Fruit fly (Drosophila melanogaster) whole organism, embryonic: ENCODE measurements around the gene Ugt35E1.
A peak's percentile ranks its signal among the peaks of the same experiment; 100 is the strongest.

ENCODE experiments used
- Bdp1 ChIP-seq: fragments of 200-800 bp; sonication (Bioruptor generic); optimal IDR thresholded peaks from 3 replicates; lab custom pipeline; 2016; ENCODE audit warnings: missing biosample characterization, missing genetic modification characterization
- BtbVII ChIP-seq: fragments of 200-800 bp; sonication (Bioruptor generic); optimal IDR thresholded peaks from 3 replicates; lab custom pipeline; 2017; ENCODE audit warnings: missing biosample characterization, mild to moderate bottlenecking, missing genetic modification characterization
- CG10274 ChIP-seq: fragments of 200-800 bp; sonication (Bioruptor generic); optimal IDR thresholded peaks from 3 replicates; lab custom pipeline; 2017; ENCODE audit warnings: missing biosample characterization, mild to moderate bottlenecking, missing genetic modification characterization
- CG10431 ChIP-seq: fragments of 200-800 bp; sonication (Bioruptor generic); optimal IDR thresholded peaks from 3 replicates; lab custom pipeline; 2018; ENCODE audit warnings: missing biosample characterization, mild to moderate bottlenecking, missing genetic modification characterization
- CG10654 ChIP-seq: fragments of 200-800 bp; sonication (Bioruptor generic); optimal IDR thresholded peaks from 2 replicates; lab custom pipeline; 2016; ENCODE audit warnings: missing biosample characterization, missing genetic modification characterization
- CG11695 ChIP-seq: fragments of 200-800 bp; sonication (Bioruptor generic); IDR thresholded peaks from 3 replicates; pipeline ENCODE4 v1.3.6; 2022; ENCODE audit warnings: missing biosample characterization, missing genetic modification characterization
- CG12236 ChIP-seq: fragments of 200-800 bp; sonication (Bioruptor generic); optimal IDR thresholded peaks from 2 replicates; lab custom pipeline; 2016; ENCODE audit warnings: missing biosample characterization, missing genetic modification characterization
- CG13296 ChIP-seq: fragments of 200-800 bp; sonication (Bioruptor generic); optimal IDR thresholded peaks from 3 replicates; lab custom pipeline; 2018; ENCODE audit warnings: missing biosample characterization, mild to moderate bottlenecking, missing genetic modification characterization
- CG14014 ChIP-seq: fragments of 200-800 bp; sonication (Bioruptor generic); IDR thresholded peaks from 2 replicates; pipeline ENCODE4 v1.3.6; 2022; ENCODE audit warnings: missing biosample characterization, missing genetic modification characterization
- CG14965 ChIP-seq: fragments of 200-800 bp; sonication (Bioruptor generic); optimal IDR thresholded peaks from 2 replicates; lab custom pipeline; 2016; ENCODE audit warnings: missing biosample characterization, missing genetic modification characterization, borderline replicate concordance
- CG15479 ChIP-seq: fragments of 200-800 bp; sonication (Bioruptor generic); optimal IDR thresholded peaks from 3 replicates; lab custom pipeline; 2019; ENCODE audit warnings: missing biosample characterization, mild to moderate bottlenecking, missing genetic modification characterization, moderate library complexity
- CG18599 ChIP-seq: fragments of 200-800 bp; sonication (Bioruptor generic); optimal IDR thresholded peaks from 3 replicates; lab custom pipeline; 2017; ENCODE audit warnings: missing biosample characterization, missing genetic modification characterization, mild to moderate bottlenecking, moderate library complexity, missing genetic modification reagents
- CG2202 ChIP-seq: fragments of 200-800 bp; sonication (Bioruptor generic); optimal IDR thresholded peaks from 2 replicates; lab custom pipeline; 2018; ENCODE audit warnings: missing biosample characterization, mild to moderate bottlenecking, missing genetic modification characterization
- CG6854 ChIP-seq: fragments of 200-800 bp; sonication (Bioruptor generic); optimal IDR thresholded peaks from 3 replicates; lab custom pipeline; 2017; ENCODE audit warnings: missing biosample characterization, mild to moderate bottlenecking, missing genetic modification characterization
- CG7745 ChIP-seq: fragments of 200-800 bp; sonication (Bioruptor generic); optimal IDR thresholded peaks from 2 replicates; lab custom pipeline; 2018; ENCODE audit warnings: missing biosample characterization, mild to moderate bottlenecking, missing genetic modification characterization, moderate library complexity
- CG7786 ChIP-seq: fragments of 200-800 bp; sonication (Bioruptor generic); optimal IDR thresholded peaks from 2 replicates; lab custom pipeline; 2016; ENCODE audit warnings: missing biosample characterization, missing genetic modification characterization
- CG8765 ChIP-seq: fragments of 200-800 bp; sonication (Bioruptor generic); IDR thresholded peaks from 2 replicates; pipeline ENCODE4 v1.3.6; 2022; ENCODE audit warnings: missing biosample characterization, missing genetic modification characterization
- CG9817 ChIP-seq: fragments of 200-800 bp; sonication (Bioruptor generic); optimal IDR thresholded peaks from 2 replicates; lab custom pipeline; 2018; ENCODE audit warnings: missing biosample characterization, mild to moderate bottlenecking, missing genetic modification characterization, moderate library complexity
- Dfd ChIP-seq, 2 experiments: fragments of >200 bp; optimal IDR thresholded peaks; 2 replicates each; lab custom pipeline; 2017; ENCODE audit warnings: missing biosample characterization in 2 of 2, missing genetic modification characterization in 2 of 2
- HLH4C ChIP-seq: fragments of 200-800 bp; sonication (Bioruptor generic); IDR thresholded peaks from 3 replicates; pipeline ENCODE4 v1.3.6; 2022; ENCODE audit warnings: missing biosample characterization, missing genetic modification characterization; ENCODE audit not compliant: partially characterized antibody
- Max ChIP-seq: fragments of 200-800 bp; sonication (Bioruptor generic); optimal IDR thresholded peaks from 2 replicates; lab custom pipeline; 2016; ENCODE audit warnings: missing biosample characterization, mild to moderate bottlenecking, missing genetic modification characterization
- Med ChIP-seq: fragments of 200-800 bp; sonication (Bioruptor generic); peaks from one replicate; lab custom pipeline; 2016; ENCODE audit warnings: missing biosample characterization, missing genetic modification characterization, mild to moderate bottlenecking, inconsistent platforms, moderate library complexity
- Oaz ChIP-seq: fragments of 200-800 bp; sonication (Bioruptor generic); IDR thresholded peaks from 2 replicates; pipeline ENCODE4 v1.3.6; 2022; ENCODE audit warnings: missing biosample characterization, missing genetic modification characterization
- Ptx1 ChIP-seq: fragments of 200-800 bp; sonication (Bioruptor generic); IDR thresholded peaks from 2 replicates; pipeline ENCODE4 v1.3.6; 2022; ENCODE audit warnings: missing biosample characterization, missing genetic modification characterization
- Sry-β ChIP-seq: fragments of 200-800 bp; sonication (Bioruptor generic); optimal IDR thresholded peaks from 2 replicates; lab custom pipeline; 2018; ENCODE audit warnings: missing biosample characterization, mild to moderate bottlenecking, missing genetic modification characterization, moderate library complexity
- Sry-δ ChIP-seq: fragments of 200-800 bp; sonication (Bioruptor generic); optimal IDR thresholded peaks from 2 replicates; lab custom pipeline; 2016; ENCODE audit warnings: missing biosample characterization, missing genetic modification characterization
- ab ChIP-seq: fragments of 200-800 bp; sonication (Bioruptor generic); optimal IDR thresholded peaks from 2 replicates; lab custom pipeline; 2016; ENCODE audit warnings: missing biosample characterization, missing genetic modification characterization
- ara ChIP-seq: fragments of 200-800 bp; sonication (Bioruptor generic); IDR thresholded peaks from 2 replicates; pipeline ENCODE4 v1.3.6; 2022; ENCODE audit warnings: missing biosample characterization, missing genetic modification characterization
- cwo ChIP-seq: fragments of 200-800 bp; sonication (Bioruptor generic); optimal IDR thresholded peaks from 3 replicates; lab custom pipeline; 2017; ENCODE audit warnings: missing biosample characterization, missing genetic modification characterization, mild to moderate bottlenecking, moderate library complexity, missing genetic modification reagents
- da ChIP-seq: fragments of 200-800 bp; sonication (Bioruptor generic); optimal IDR thresholded peaks from 2 replicates; lab custom pipeline; 2016; ENCODE audit warnings: missing biosample characterization, missing genetic modification characterization
- esg ChIP-seq: fragments of 200-800 bp; sonication (Bioruptor generic); conservative IDR thresholded peaks from 2 replicates; pipeline ENCODE4 v1.3.6; 2022; ENCODE audit warnings: missing biosample characterization, missing genetic modification characterization
- exex ChIP-seq: fragments of 200-800 bp; sonication (Bioruptor generic); optimal IDR thresholded peaks from 4 replicates; lab custom pipeline; 2018; ENCODE audit warnings: missing biosample characterization, mild to moderate bottlenecking, missing genetic modification characterization, moderate library complexity
- hb ChIP-seq: fragments of 200-800 bp; sonication (Bioruptor generic); IDR thresholded peaks from 3 replicates; pipeline ENCODE4 v1.3.6; 2022; ENCODE audit warnings: missing biosample characterization, missing genetic modification characterization; ENCODE audit not compliant: partially characterized antibody
- hkb ChIP-seq, 2 experiments: fragments of 200-800 bp in 1 of 2; fragments of >200 bp in 1 of 2; sonication (Bioruptor generic) in 1 of 2; IDR thresholded peaks in 1 of 2; optimal IDR thresholded peaks in 1 of 2; 2 replicates each; pipeline versions ENCODE4 v1.3.6 to Lab custom; 2017 to 2022; ENCODE audit warnings: missing biosample characterization in 1 of 2, missing genetic modification characterization in 1 of 2
- hth ChIP-seq: fragments of >200 bp; optimal IDR thresholded peaks from 2 replicates; lab custom pipeline; 2017; ENCODE audit warnings: inconsistent platforms
- klu ChIP-seq: fragments of 200-800 bp; sonication (Bioruptor generic); IDR thresholded peaks from 2 replicates; pipeline ENCODE4 v1.3.6; 2022; ENCODE audit warnings: missing biosample characterization, missing genetic modification characterization
- kni ChIP-seq: fragments of 200-800 bp; sonication (Bioruptor generic); optimal IDR thresholded peaks from 3 replicates; lab custom pipeline; 2017; ENCODE audit warnings: mild to moderate bottlenecking, missing biosample characterization, missing genetic modification reagents, missing genetic modification characterization
- luna ChIP-seq: fragments of 200-800 bp; sonication (Bioruptor generic); optimal IDR thresholded peaks from 2 replicates; lab custom pipeline; 2016; ENCODE audit warnings: missing biosample characterization, missing genetic modification characterization
- nmo ChIP-seq: fragments of 200-800 bp; sonication (Bioruptor generic); optimal IDR thresholded peaks from 2 replicates; lab custom pipeline; 2018; ENCODE audit warnings: missing biosample characterization, mild to moderate bottlenecking, missing genetic modification characterization, moderate library complexity
- pfk ChIP-seq: fragments of 200-800 bp; sonication (Bioruptor generic); optimal IDR thresholded peaks from 2 replicates; lab custom pipeline; 2018; ENCODE audit warnings: missing biosample characterization, mild to moderate bottlenecking, missing genetic modification characterization, moderate library complexity
- prd ChIP-seq, 3 experiments: fragments of >200 bp in 2 of 3; fragments of 200-800 bp in 1 of 3; sonication (Bioruptor generic) in 1 of 3; optimal IDR thresholded peaks in 2 of 3; IDR thresholded peaks in 1 of 3; 2 replicates in 2 of 3; 3 replicates in 1 of 3; pipeline versions ENCODE4 v1.3.6 to Lab custom; 2017 to 2022; ENCODE audit warnings: missing biosample characterization in 1 of 3, missing genetic modification characterization in 1 of 3
- ro ChIP-seq: fragments of 200-800 bp; sonication (Bioruptor generic); IDR thresholded peaks from 2 replicates; pipeline ENCODE4 v1.3.6; 2022; ENCODE audit warnings: missing biosample characterization, missing genetic modification characterization
- seq ChIP-seq: fragments of 200-800 bp; sonication (Bioruptor generic); IDR thresholded peaks from 2 replicates; pipeline ENCODE4 v1.3.6; 2022; ENCODE audit warnings: missing biosample characterization, missing genetic modification characterization
- stwl ChIP-seq: fragments of 200-800 bp; sonication (Bioruptor generic); optimal IDR thresholded peaks from 3 replicates; lab custom pipeline; 2018; ENCODE audit warnings: missing biosample characterization, mild to moderate bottlenecking, missing genetic modification characterization, moderate library complexity
- trh ChIP-seq: fragments of 200-800 bp; sonication (Bioruptor generic); optimal IDR thresholded peaks from 2 replicates; lab custom pipeline; 2016; ENCODE audit warnings: missing biosample characterization, missing genetic modification characterization
- usp ChIP-seq: fragments of >200 bp; optimal IDR thresholded peaks from 2 replicates; lab custom pipeline; 2017; ENCODE audit warnings: missing biosample characterization, missing genetic modification characterization
- wor ChIP-seq: fragments of 200-800 bp; sonication (Bioruptor generic); IDR thresholded peaks from 2 replicates; pipeline ENCODE4 v1.3.6; 2022; ENCODE audit warnings: missing biosample characterization, missing genetic modification characterization
- zfh1 ChIP-seq: fragments of 200-800 bp; sonication (Bioruptor generic); IDR thresholded peaks from 3 replicates; pipeline ENCODE4 v1.3.6; 2022; ENCODE audit warnings: missing biosample characterization, missing genetic modification characterization

Ugt35E1 gene

dm6 chr3R:11211291-11212061 is 45.6 kb upstream of the Ugt35E1 start (continued):
- TF ChIP-seq Max (peak; percentile 73), CG13296 (GFP tag; lab: Kevin White, UChicago) (peak; percentile 65), Sry-δ (peak; percentile 34), klu (peak; percentile 60), CG10274 (GFP tag; lab: Kevin White, UChicago) (peak; percentile 33), CG18599 (GFP tag; lab: Kevin White, UChicago) (peak; percentile 73), Oaz (GFP tag; lab: Robert Waterston, UW) (peak; percentile 45), esg (GFP tag; lab: Robert Waterston, UW) (peak; percentile 52), kni (GFP tag; lab: Kevin White, UChicago) (peak; percentile 95), hb (no peak), CG9817 (tag; lab: Kevin White, UChicago) (peak; percentile 65), CG10654 (GFP tag; lab: Kevin White, UChicago) (peak; percentile 23), hkb (optimal IDR thresholded peaks at IDR 0.05; lab: Kevin White, UChicago) (no peak), hkb (GFP tag; IDR thresholded peaks at IDR 0.05; lab: Robert Waterston, UW) (peak; percentile 73), Sry-β (GFP tag; lab: Kevin White, UChicago) (peak; percentile 90), pfk (GFP tag; lab: Kevin White, UChicago) (no peak), CG7745 (tag; lab: Kevin White, UChicago) (no peak), CG12236 (peak; percentile 34), ara (peak; percentile 67), trh (GFP tag; lab: Kevin White, UChicago) (no peak), CG8765 (GFP tag; lab: Robert Waterston, UW) (peak; percentile 8; the same call in 1 of the 2 replicates), da (GFP tag; lab: Kevin White, UChicago) (peak; percentile 18), CG10431 (GFP tag; lab: Kevin White, UChicago) (no peak), cwo (GFP tag; lab: Kevin White, UChicago) (peak; percentile 96), exex (peak; percentile 49), Dfd (GFP tag; optimal IDR thresholded peaks at IDR 0.05; lab: Kevin White, UChicago) (no peak), Med (GFP tag; lab: Kevin White, UChicago) (peak; percentile 95), CG2202 (tag; lab: Kevin White, UChicago) (no peak), CG14965 (GFP tag; lab: Kevin White, UChicago) (no peak), prd (optimal IDR thresholded peaks at IDR 0.05; lab: Kevin White, UChicago) (no peak), prd (GFP tag; IDR thresholded peaks at IDR 0.05; lab: Robert Waterston, UW) (peak; percentile 87), seq (GFP tag; lab: Robert Waterston, UW) (peak; percentile 62), luna (GFP tag; lab: Kevin White, UChicago) (peak; percentile 42), BtbVII (GFP tag; lab: Kevin White, UChicago) (peak; percentile 25), CG14014 (GFP tag; lab: Robert Waterston, UW) (peak; percentile 80), HLH4C (GFP tag; lab: Robert Waterston, UW) (0 out of 3 replicates have a peak, but pooled peaks have one; percentile 24), CG15479 (GFP tag; lab: Kevin White, UChicago) (no peak), Ptx1 (GFP tag; lab: Robert Waterston, UW) (peak; percentile 81), Bdp1 (GFP tag; lab: Kevin White, UChicago) (peak; percentile 8), ab (GFP tag; lab: Kevin White, UChicago) (no peak), usp (GFP tag; lab: Kevin White, UChicago) (no peak), nmo (GFP tag; lab: Kevin White, UChicago) (peak; percentile 63), zfh1 (peak; percentile 82), wor (GFP tag; lab: Robert Waterston, UW) (peak; percentile 30; the same call in 1 of the 2 replicates), CG6854 (peak; percentile 9), CG7786 (GFP tag; lab: Kevin White, UChicago) (peak; percentile 70), ro (GFP tag; lab: Robert Waterston, UW) (peak; percentile 53), stwl (tag; lab: Kevin White, UChicago) (no peak), hth (no peak), CG11695 (GFP tag; lab: Robert Waterston, UW) (peak; percentile 63; the same call in 2 of the 3 replicates)
